Worm (Caenorhabditis elegans) whole organism, L3 larva: ENCODE data around the gene B0334.5.

ENCODE experiments used
- R02D3.7 ChIP-seq: fragments of 150-350 bp; optimal IDR thresholded peaks from 2 replicates; lab custom pipeline; 2014; ENCODE audit warnings: missing biosample characterization, missing genetic modification characterization
- ZK546.5 ChIP-seq: sonication (generic microtip); optimal IDR thresholded peaks from 2 replicates; lab custom pipeline; 2017; ENCODE audit warnings: missing biosample characterization, missing genetic modification characterization
- ceh-16 ChIP-seq: sonication (generic microtip); optimal IDR thresholded peaks from 2 replicates; lab custom pipeline; 2017; ENCODE audit warnings: missing biosample characterization, missing genetic modification characterization
- ceh-28 ChIP-seq: fragments of 150-350 bp; optimal IDR thresholded peaks from 2 replicates; lab custom pipeline; 2014; ENCODE audit warnings: missing biosample characterization, missing genetic modification reagents, missing genetic modification characterization
- ceh-82 ChIP-seq: fragments of 150-350 bp; optimal IDR thresholded peaks from 2 replicates; lab custom pipeline; 2014; ENCODE audit warnings: missing biosample characterization, missing genetic modification characterization
- ceh-9 ChIP-seq: sonication (generic microtip); optimal IDR thresholded peaks from 2 replicates; lab custom pipeline; 2018; ENCODE audit warnings: missing biosample characterization, missing genetic modification characterization
- egl-27 ChIP-seq: sonication (generic microtip); optimal IDR thresholded peaks from 4 replicates; lab custom pipeline; 2017; ENCODE audit warnings: missing biosample characterization, missing genetic modification reagents, missing genetic modification characterization
- egl-5 ChIP-seq: fragments of 150-350 bp; optimal IDR thresholded peaks from 2 replicates; lab custom pipeline; 2017; ENCODE audit warnings: missing biosample characterization, missing genetic modification reagents, missing genetic modification characterization, inconsistent platforms
- elt-2 ChIP-seq: sonication (generic microtip); optimal IDR thresholded peaks from 2 replicates; lab custom pipeline; 2016; ENCODE audit warnings: missing genetic modification reagents, mild to moderate bottlenecking, missing genetic modification characterization, missing compliant biosample characterization
- elt-3 ChIP-seq, 3 experiments: fragments of 150-350 bp in 1 of 3; sonication (generic microtip) in 2 of 3; optimal IDR thresholded peaks; 2 replicates in 2 of 3; 4 replicates in 1 of 3; lab custom pipeline; 2014 to 2017; ENCODE audit warnings: missing biosample characterization in 3 of 3, missing genetic modification characterization in 3 of 3
- fkh-10 ChIP-seq: sonication (generic microtip); optimal IDR thresholded peaks from 2 replicates; lab custom pipeline; 2017; ENCODE audit warnings: missing biosample characterization, missing genetic modification reagents, missing genetic modification characterization
- fkh-2 ChIP-seq: fragments of 150-350 bp; optimal IDR thresholded peaks from 2 replicates; lab custom pipeline; 2014; ENCODE audit warnings: missing biosample characterization, missing genetic modification reagents, missing genetic modification characterization
- fos-1 ChIP-seq: fragments of 150-350 bp; optimal IDR thresholded peaks from 2 replicates; lab custom pipeline; 2014; ENCODE audit warnings: missing biosample characterization, missing genetic modification characterization
- jun-1 ChIP-seq: fragments of 150-350 bp; optimal IDR thresholded peaks from 2 replicates; lab custom pipeline; 2014; ENCODE audit warnings: missing biosample characterization, missing genetic modification reagents, missing genetic modification characterization
- lin-15B ChIP-seq: fragments of 150-350 bp; optimal IDR thresholded peaks from 2 replicates; lab custom pipeline; 2014; ENCODE audit warnings: missing biosample characterization, missing genetic modification characterization
- lin-39 ChIP-seq: fragments of 150-350 bp; optimal IDR thresholded peaks from 2 replicates; lab custom pipeline; 2018; ENCODE audit warnings: missing biosample characterization, missing genetic modification reagents, missing genetic modification characterization
- mdl-1 ChIP-seq: fragments of 150-350 bp; optimal IDR thresholded peaks from 2 replicates; lab custom pipeline; 2014; ENCODE audit warnings: missing biosample characterization, missing genetic modification characterization
- mml-1 ChIP-seq: fragments of 150-350 bp; sonication (generic microtip); optimal IDR thresholded peaks from 3 replicates; lab custom pipeline; 2014; ENCODE audit warnings: missing biosample characterization, missing genetic modification characterization
- nfya-1 ChIP-seq: sonication (generic microtip); optimal IDR thresholded peaks from 2 replicates; lab custom pipeline; 2017; ENCODE audit warnings: missing genetic modification characterization, mild to moderate bottlenecking, missing compliant biosample characterization, antibody characterized with exemption, moderate library complexity; ENCODE audit not compliant: insufficient read depth
- nhr-12 ChIP-seq: fragments of 150-350 bp; optimal IDR thresholded peaks from 2 replicates; lab custom pipeline; 2014; ENCODE audit warnings: missing biosample characterization, missing genetic modification characterization
- nhr-237 ChIP-seq: fragments of 150-350 bp; optimal IDR thresholded peaks from 2 replicates; lab custom pipeline; 2014; ENCODE audit warnings: missing biosample characterization, missing genetic modification characterization
- nhr-25 ChIP-seq: sonication (generic microtip); optimal IDR thresholded peaks from 2 replicates; lab custom pipeline; 2017; ENCODE audit warnings: missing biosample characterization, missing genetic modification characterization
- nhr-28 ChIP-seq: fragments of 150-350 bp; optimal IDR thresholded peaks from 2 replicates; lab custom pipeline; 2014; ENCODE audit warnings: missing biosample characterization, missing genetic modification characterization
- nhr-43 ChIP-seq: sonication (generic microtip); optimal IDR thresholded peaks from 2 replicates; lab custom pipeline; 2016; ENCODE audit warnings: mild to moderate bottlenecking, missing genetic modification characterization, missing compliant biosample characterization; ENCODE audit not compliant: poor library complexity, severe bottlenecking
- nhr-76 ChIP-seq: fragments of 150-350 bp; sonication (generic microtip); optimal IDR thresholded peaks from 5 replicates; lab custom pipeline; 2014; ENCODE audit warnings: missing biosample characterization, missing genetic modification characterization
- nhr-77 ChIP-seq: fragments of 150-350 bp; optimal IDR thresholded peaks from 2 replicates; lab custom pipeline; 2014; ENCODE audit warnings: missing biosample characterization, missing genetic modification characterization
- pha-4 ChIP-seq: fragments of 150-350 bp; optimal IDR thresholded peaks from 2 replicates; lab custom pipeline; 2014; ENCODE audit warnings: missing biosample characterization, missing genetic modification reagents, missing genetic modification characterization
- pqm-1 ChIP-seq: fragments of 150-350 bp; optimal IDR thresholded peaks from 2 replicates; lab custom pipeline; 2017; ENCODE audit warnings: missing biosample characterization, missing genetic modification characterization, inconsistent platforms
- snpc-4 ChIP-seq: fragments of 150-350 bp; optimal IDR thresholded peaks from 2 replicates; lab custom pipeline; 2014; ENCODE audit warnings: missing biosample characterization, missing genetic modification characterization
- tbx-2 ChIP-seq: sonication (generic microtip); optimal IDR thresholded peaks from 2 replicates; lab custom pipeline; 2016; ENCODE audit warnings: mild to moderate bottlenecking, missing genetic modification characterization, missing compliant biosample characterization
- unc-39 ChIP-seq: sonication (generic microtip); optimal IDR thresholded peaks from 4 replicates; lab custom pipeline; 2017; ENCODE audit warnings: missing biosample characterization, missing genetic modification characterization
- unc-62 ChIP-seq: fragments of 150-350 bp; sonication (generic microtip); optimal IDR thresholded peaks from 4 replicates; lab custom pipeline; 2014; ENCODE audit warnings: missing biosample characterization, missing genetic modification reagents, missing genetic modification characterization
- zag-1 ChIP-seq: fragments of 150-350 bp; optimal IDR thresholded peaks from 2 replicates; lab custom pipeline; 2014; ENCODE audit warnings: missing biosample characterization, missing genetic modification characterization
- ztf-11 ChIP-seq: fragments of 150-350 bp; optimal IDR thresholded peaks from 2 replicates; lab custom pipeline; 2014; ENCODE audit warnings: missing biosample characterization, missing genetic modification characterization
- ztf-4 ChIP-seq: fragments of 150-350 bp; optimal IDR thresholded peaks from 2 replicates; lab custom pipeline; 2014; ENCODE audit warnings: missing biosample characterization, missing genetic modification characterization

B0334.5 gene

DNA sequence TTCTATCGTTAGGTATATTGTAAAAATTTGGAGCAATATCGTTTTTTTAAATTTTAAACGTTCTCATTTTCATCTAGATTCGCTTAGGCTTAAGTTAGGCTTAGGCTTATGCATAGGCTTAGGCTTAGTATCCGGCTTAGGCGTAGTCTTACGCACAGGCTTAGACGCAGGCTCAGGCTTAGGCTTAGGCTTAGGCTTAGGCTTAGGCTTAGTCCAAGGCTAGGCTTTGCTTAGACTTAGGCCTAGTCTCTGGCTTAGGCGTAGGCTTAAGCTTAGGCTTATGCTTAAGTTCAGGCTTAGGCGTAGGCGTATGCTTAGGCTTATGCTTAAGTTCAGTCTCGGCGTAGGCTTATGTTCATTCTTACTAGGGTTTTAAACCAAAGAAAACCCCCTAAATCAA lies 6.3 kb downstream of the B0334.5 start:
- no peak for TF ChIP-seq ceh-16 (tag; lab: Kevin White, UChicago)
- no peak for TF ChIP-seq elt-3 (tag; optimal IDR thresholded peaks at IDR 0.05; lab: Kevin White, UChicago)
- no peak for TF ChIP-seq fkh-10 (GFP tag; lab: Kevin White, UChicago)
- TF ChIP-seq zag-1, result no peak
- TF ChIP-seq nhr-77, result no peak
- TF ChIP-seq R02D3.7 (tag; lab: Kevin White, UChicago), result no peak

DNA sequence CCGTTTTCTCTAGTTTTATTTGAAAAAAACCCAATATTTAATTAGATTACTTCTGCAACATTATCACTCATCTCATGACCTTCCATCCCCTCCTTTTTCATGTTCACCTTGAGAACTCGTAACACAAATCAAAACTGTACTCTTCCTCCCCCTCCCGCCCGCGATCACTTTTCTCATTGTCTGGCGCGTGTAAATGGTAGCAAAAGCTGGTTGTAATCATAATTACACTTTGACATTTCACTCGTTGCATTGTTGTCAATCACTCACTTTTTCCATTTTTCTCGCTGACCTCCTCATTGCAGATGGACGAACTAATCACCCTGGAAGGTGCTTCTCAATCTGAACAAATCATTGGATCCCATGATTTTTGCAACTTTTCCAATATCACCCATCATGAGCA lies 12.9 kb downstream of the B0334.5 start, which contains the start of gene npr-41:
Gene npr-41 (plus strand): TSS at position 301 of the 400 bp plus-strand sequence.
- TF ChIP-seq pqm-1 (tag; lab: Kevin White, UChicago) (no peak), nhr-25 (tag; lab: Kevin White, UChicago) (peak; percentile 69), nhr-12 (no peak)

DNA sequence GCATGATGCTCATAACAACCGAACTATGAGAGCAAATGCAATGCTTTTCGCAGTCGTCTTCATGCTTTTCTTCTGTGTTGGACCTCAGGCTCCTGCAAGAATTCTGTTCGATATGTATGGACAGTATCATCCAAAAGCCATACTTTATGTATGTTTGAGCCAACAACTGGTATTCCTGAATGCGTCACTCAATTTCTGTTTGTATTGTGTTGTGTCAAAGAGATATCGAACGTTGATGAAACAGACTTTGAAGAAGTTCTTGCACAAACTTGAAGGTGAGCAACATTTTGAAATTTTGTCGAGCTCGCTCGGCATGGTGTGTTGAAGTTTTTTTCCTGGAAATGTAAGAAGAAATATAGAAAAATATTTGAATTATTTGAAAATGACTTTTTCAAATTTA lies 15.5 kb downstream of the B0334.5 start:
- TF ChIP-seq tbx-2 (tag; lab: Kevin White, UChicago), result no peak
- TF ChIP-seq snpc-4, result no peak
- no peak for TF ChIP-seq R02D3.7 (tag; lab: Kevin White, UChicago)
- no peak for TF ChIP-seq nhr-76 (tag; lab: Kevin White, UChicago)
- TF ChIP-seq lin-39 (tag; lab: Kevin White, UChicago), result no peak
- no peak for TF ChIP-seq egl-27 (tag; lab: Kevin White, UChicago)
- TF ChIP-seq elt-3 (tag; optimal IDR thresholded peaks at IDR 0.05; lab: Kevin White, UChicago), result no peak
- TF ChIP-seq nhr-28 (tag; lab: Kevin White, UChicago), result no peak
- TF ChIP-seq ceh-82, result no peak
- TF ChIP-seq fkh-2 (tag; lab: Kevin White, UChicago), result no peak
- TF ChIP-seq nhr-77, result no peak
- no peak for TF ChIP-seq ZK546.5
- TF ChIP-seq, all 47 proteins: peak for 0

- TF ChIP-seq egl-5 (no peak), ztf-11 (no peak), nhr-43 (no peak), nhr-77 (no peak), lin-15B (tag; lab: Kevin White, UChicago) (no peak), fkh-2 (tag; lab: Kevin White, UChicago) (no peak), ceh-28 (tag; lab: Kevin White, UChicago) (no peak), lin-39 (tag; lab: Kevin White, UChicago) (no peak), snpc-4 (no peak), mdl-1 (tag; lab: Kevin White, UChicago) (no peak), unc-39 (tag; lab: Kevin White, UChicago) (no peak), jun-1 (tag; lab: Kevin White, UChicago) (no peak), unc-62 (GFP tag; lab: Kevin White, UChicago) (no peak), pqm-1 (tag; lab: Kevin White, UChicago) (no peak), pha-4 (tag; lab: Kevin White, UChicago) (no peak), mml-1 (tag; lab: Kevin White, UChicago) (no peak), nhr-25 (tag; lab: Kevin White, UChicago) (no peak), ZK546.5 (no peak)
These were observed 17.3 kb downstream of the B0334.5 start, which contains the start of gene srh-44 for ce11 chrII:11514775-11515174. Gene srh-44, plus strand, starts transcription at chrII:11515075.

DNA sequence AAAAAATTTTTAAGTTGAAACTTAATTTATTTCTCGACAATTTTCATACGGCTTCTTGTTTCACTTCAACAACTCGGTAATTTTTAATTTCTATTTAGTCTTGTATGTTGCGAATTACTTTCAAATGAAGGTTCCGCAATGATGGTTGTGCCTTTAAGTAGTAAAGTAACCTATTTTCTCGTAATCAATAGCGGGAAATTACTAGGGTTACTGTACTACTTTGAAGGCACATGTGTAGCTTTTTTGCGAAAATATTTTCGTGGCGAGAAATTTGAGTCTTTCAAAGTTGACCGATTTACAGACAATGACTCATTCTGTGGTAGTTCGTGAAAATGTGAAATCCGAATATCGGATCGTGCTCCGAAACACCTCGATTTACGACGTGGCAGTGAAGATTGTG lies 20.7 kb downstream of the B0334.5 start, which contains the start of gene B0334.10:
Gene B0334.10 (plus strand): TSS at position 301 of the 400 bp plus-strand sequence.
- TF ChIP-seq ceh-82 (no peak), fos-1 (tag; lab: Kevin White, UChicago) (no peak), ceh-9 (tag; lab: Kevin White, UChicago) (no peak), nfya-1 (tag; lab: Kevin White, UChicago) (no peak), ztf-4 (no peak), elt-2 (tag; lab: Kevin White, UChicago) (no peak), zag-1 (no peak), nhr-77 (no peak), nhr-25 (tag; lab: Kevin White, UChicago) (no peak), nhr-237 (tag; lab: Kevin White, UChicago) (no peak), pqm-1 (tag; lab: Kevin White, UChicago) (no peak)
